Fruit fly (Drosophila melanogaster) whole organism, adult: Measurements from ENCODE around the gene CG34377.

Source experiments
- CG11617 ChIP-seq: fragments of 200-800 bp; sonication (Bioruptor generic); optimal IDR thresholded peaks from 2 replicates; lab custom pipeline; 2017; ENCODE audit warnings: mild to moderate bottlenecking, missing biosample characterization, missing genetic modification reagents, missing genetic modification characterization
- CG7101 ChIP-seq: fragments of 200-800 bp; sonication (Bioruptor generic); optimal IDR thresholded peaks from 2 replicates; lab custom pipeline; 2018; ENCODE audit warnings: missing biosample characterization, mild to moderate bottlenecking, missing genetic modification characterization, moderate library complexity
- Mnt ChIP-seq: fragments of 200-800 bp; sonication (Bioruptor generic); optimal IDR thresholded peaks from 2 replicates; lab custom pipeline; 2016; ENCODE audit warnings: missing biosample characterization, mild to moderate bottlenecking, missing genetic modification characterization
- cic ChIP-seq: fragments of 200-800 bp; sonication (Bioruptor generic); optimal IDR thresholded peaks from 2 replicates; lab custom pipeline; 2017; ENCODE audit warnings: missing biosample characterization, mild to moderate bottlenecking, missing genetic modification characterization, moderate library complexity
- ovo ChIP-seq: fragments of 200-800 bp; sonication (Bioruptor generic); optimal IDR thresholded peaks from 2 replicates; lab custom pipeline; 2016; ENCODE audit warnings: missing biosample characterization, missing genetic modification characterization
- pad ChIP-seq: fragments of 200-800 bp; sonication (Bioruptor generic); optimal IDR thresholded peaks from 3 replicates; lab custom pipeline; 2017; ENCODE audit warnings: missing biosample characterization, missing genetic modification characterization, mild to moderate bottlenecking, moderate library complexity, missing genetic modification reagents
- toe ChIP-seq: fragments of 200-800 bp; sonication (Bioruptor generic); optimal IDR thresholded peaks from 2 replicates; lab custom pipeline; 2016; ENCODE audit warnings: missing biosample characterization, missing genetic modification characterization

dm6 chr3R:22267340-22267739 is 56.6 kb downstream of the CG34377 start:
- no peak for TF ChIP-seq toe (GFP tag; lab: Kevin White, UChicago)
- no peak for TF ChIP-seq CG11617 (GFP tag; lab: Kevin White, UChicago)
- TF ChIP-seq CG7101 = no peak
- no peak for TF ChIP-seq Mnt (GFP tag; lab: Kevin White, UChicago)
- TF ChIP-seq ovo (GFP tag; lab: Kevin White, UChicago) = no peak
- no peak for TF ChIP-seq pad (GFP tag; lab: Kevin White, UChicago)
- TF ChIP-seq cic = no peak
